Worm (Caenorhabditis elegans): ENCODE results near the gene R09E10.8.
"Not testable (repeated sequence)": the region's sequence is repeated elsewhere in the genome, so short reads cannot be mapped to it uniquely, and the experiment has no call there.

The R09E10.8 gene

ce11 chrIV:10322650-10323049 lies 12.4 kb upstream of the R09E10.8 start, which contains the start of gene R09E10.1:
Gene R09E10.1 (minus strand): TSS chrIV:10322750.
- not testable (repeated sequence) for TF ChIP-seq ztf-11, gmeb-1, aly-2 (tag; optimal IDR thresholded peaks at IDR 0.05)

DNA sequence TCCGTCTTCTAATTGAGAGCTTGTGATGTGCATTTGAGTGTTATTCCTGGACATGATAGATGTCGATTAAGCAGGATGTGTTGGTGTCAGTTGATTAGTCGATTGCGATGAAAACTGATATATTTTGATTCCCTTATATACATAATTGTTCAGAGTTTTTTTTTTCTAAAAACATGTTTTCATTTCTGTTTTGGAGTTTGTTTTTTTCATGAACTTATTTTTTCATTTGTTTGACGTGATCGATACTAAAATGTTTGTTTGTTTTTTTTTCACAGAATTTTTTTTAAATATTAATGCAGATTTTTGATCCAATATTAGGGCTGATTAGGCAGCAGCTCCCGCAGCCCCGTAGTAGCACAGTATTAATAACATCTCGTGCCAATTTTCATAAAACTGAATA lies 8.0 kb upstream of the R09E10.8 start, which contains the start of gene R09E10.2:
TSS of gene R09E10.2 (minus strand) at position 101 of the 400 bp plus-strand sequence.
- TF ChIP-seq fos-1 (tag; optimal IDR thresholded peaks at IDR 0.05) (no peak), blmp-1 (tag; optimal IDR thresholded peaks at IDR 0.05; ENCODE audit: insufficient read depth) (no peak), ceh-82 (tag; optimal IDR thresholded peaks at IDR 0.05) (no peak), unc-39 (tag; optimal IDR thresholded peaks at IDR 0.05) (no peak), zag-1 (tag; optimal IDR thresholded peaks at IDR 0.05) (no peak), sma-3 (GFP tag; optimal IDR thresholded peaks at IDR 0.05) (no peak), nhr-6 (tag; optimal IDR thresholded peaks at IDR 0.05) (no peak), nhr-23 (tag; optimal IDR thresholded peaks at IDR 0.05) (no peak), ama-1 (optimal IDR thresholded peaks at IDR 0.05) (no peak), nhr-12 (tag; optimal IDR thresholded peaks at IDR 0.05) (no peak), nhr-237 (tag; optimal IDR thresholded peaks at IDR 0.05) (no peak), nhr-10 (tag; optimal IDR thresholded peaks at IDR 0.05) (no peak), elt-3 (tag; optimal IDR thresholded peaks at IDR 0.05) (no peak)

- TF ChIP-seq alr-1 (tag; optimal IDR thresholded peaks at IDR 0.05) (no peak), C34F6.9 (tag; optimal IDR thresholded peaks at IDR 0.05) (no peak), mbf-1 (tag; optimal IDR thresholded peaks at IDR 0.05) (no peak), skn-1 (tag; optimal IDR thresholded peaks at IDR 0.05) (no peak), nhr-10 (tag; optimal IDR thresholded peaks at IDR 0.05) (no peak), ztf-4 (tag; optimal IDR thresholded peaks at IDR 0.05) (no peak), peb-1 (tag; optimal IDR thresholded peaks at IDR 0.05) (no peak), Y55F3AM.14 (GFP tag; optimal IDR thresholded peaks at IDR 0.05) (no peak), fos-1 (tag; optimal IDR thresholded peaks at IDR 0.05) (no peak), nhr-11 (tag; optimal IDR thresholded peaks at IDR 0.05) (no peak)
These were observed 3.3 kb upstream of the R09E10.8 start, which contains the start of gene acs-18 for ce11 chrIV:10313565-10313964. Gene acs-18 (minus strand): TSS chrIV:10313665.

- TF ChIP-seq ztf-4 (tag; optimal IDR thresholded peaks at IDR 0.05) (no peak), aly-2 (tag; optimal IDR thresholded peaks at IDR 0.05) (no peak), lin-13 (GFP tag; optimal IDR thresholded peaks at IDR 0.05) (no peak), snpc-4 (tag; optimal IDR thresholded peaks at IDR 0.05) (no peak), nhr-77 (tag; optimal IDR thresholded peaks at IDR 0.05) (no peak), nhr-6 (tag; optimal IDR thresholded peaks at IDR 0.05) (no peak), ceh-16 (tag; optimal IDR thresholded peaks at IDR 0.05) (no peak), sma-9 (GFP tag; optimal IDR thresholded peaks at IDR 0.05) (no peak), sma-9 (tag; optimal IDR thresholded peaks at IDR 0.05) (no peak), ceh-82 (tag; optimal IDR thresholded peaks at IDR 0.05) (no peak), alr-1 (tag; optimal IDR thresholded peaks at IDR 0.05) (no peak), peb-1 (tag; optimal IDR thresholded peaks at IDR 0.05) (no peak), nhr-23 (tag; optimal IDR thresholded peaks at IDR 0.05) (no peak), nhr-25 (tag; optimal IDR thresholded peaks at IDR 0.05) (no peak), nhr-21 (tag; optimal IDR thresholded peaks at IDR 0.05) (no peak)
These were observed 886 bp upstream of the R09E10.8 start for ce11 chrIV:10311115-10311514.

ce11 chrIV:10304383-10304782 lies 5.8 kb downstream of the R09E10.8 start:
- TF ChIP-seq ama-1 (optimal IDR thresholded peaks at IDR 0.05) (no peak), zag-1 (tag; optimal IDR thresholded peaks at IDR 0.05) (no peak), crh-2 (tag; optimal IDR thresholded peaks at IDR 0.05) (no peak), ztf-11 (tag; optimal IDR thresholded peaks at IDR 0.05) (no peak), fos-1 (tag; optimal IDR thresholded peaks at IDR 0.05) (no peak), nhr-129 (tag; optimal IDR thresholded peaks at IDR 0.05) (no peak), aly-2 (tag; optimal IDR thresholded peaks at IDR 0.05) (no peak), nhr-237 (tag; optimal IDR thresholded peaks at IDR 0.05) (no peak), sem-4 (tag; optimal IDR thresholded peaks at IDR 0.05) (no peak), unc-62 (GFP tag; optimal IDR thresholded peaks at IDR 0.05) (no peak), elt-3 (tag; optimal IDR thresholded peaks at IDR 0.05) (no peak), sma-9 (GFP tag; optimal IDR thresholded peaks at IDR 0.05) (no peak), sma-9 (tag; optimal IDR thresholded peaks at IDR 0.05) (no peak), nhr-23 (tag; optimal IDR thresholded peaks at IDR 0.05) (no peak), ceh-16 (tag; optimal IDR thresholded peaks at IDR 0.05) (no peak), nhr-6 (tag; optimal IDR thresholded peaks at IDR 0.05) (no peak), C34F6.9 (tag; optimal IDR thresholded peaks at IDR 0.05) (no peak), F13H6.1 (tag; optimal IDR thresholded peaks at IDR 0.05) (no peak), Y55F3AM.14 (GFP tag; optimal IDR thresholded peaks at IDR 0.05) (no peak)
